Fruit fly (Drosophila melanogaster) whole organism, adult: Measurements from ENCODE around the gene pix.

Source experiments
- CG11617 ChIP-seq: fragments of 200-800 bp; sonication (Bioruptor generic); optimal IDR thresholded peaks from 2 replicates; lab custom pipeline; 2017; ENCODE audit warnings: mild to moderate bottlenecking, missing biosample characterization, missing genetic modification reagents, missing genetic modification characterization
- CG1620 ChIP-seq: fragments of 200-800 bp; sonication (Bioruptor generic); optimal IDR thresholded peaks from 2 replicates; lab custom pipeline; 2016; ENCODE audit warnings: missing biosample characterization, missing genetic modification characterization
- Crg-1 ChIP-seq: fragments of 200-800 bp; sonication (Bioruptor generic); optimal IDR thresholded peaks from 2 replicates; lab custom pipeline; 2016; ENCODE audit warnings: missing biosample characterization, missing genetic modification characterization
- Mnt ChIP-seq: fragments of 200-800 bp; sonication (Bioruptor generic); optimal IDR thresholded peaks from 2 replicates; lab custom pipeline; 2016; ENCODE audit warnings: missing biosample characterization, mild to moderate bottlenecking, missing genetic modification characterization
- pad ChIP-seq: fragments of 200-800 bp; sonication (Bioruptor generic); optimal IDR thresholded peaks from 3 replicates; lab custom pipeline; 2017; ENCODE audit warnings: missing biosample characterization, missing genetic modification characterization, mild to moderate bottlenecking, moderate library complexity, missing genetic modification reagents

dm6 chr3L:9013745-9014144, 39.2 kb upstream of the pix start:
- TF ChIP-seq pad (GFP tag; lab: Kevin White, UChicago) (no peak), CG11617 (GFP tag; lab: Kevin White, UChicago) (no peak), Mnt (GFP tag; lab: Kevin White, UChicago) (no peak), Crg-1 (GFP tag; lab: Kevin White, UChicago) (no peak), CG1620 (no peak)
